Worm (Caenorhabditis elegans): ENCODE measurements around the gene srz-5.

DNA sequence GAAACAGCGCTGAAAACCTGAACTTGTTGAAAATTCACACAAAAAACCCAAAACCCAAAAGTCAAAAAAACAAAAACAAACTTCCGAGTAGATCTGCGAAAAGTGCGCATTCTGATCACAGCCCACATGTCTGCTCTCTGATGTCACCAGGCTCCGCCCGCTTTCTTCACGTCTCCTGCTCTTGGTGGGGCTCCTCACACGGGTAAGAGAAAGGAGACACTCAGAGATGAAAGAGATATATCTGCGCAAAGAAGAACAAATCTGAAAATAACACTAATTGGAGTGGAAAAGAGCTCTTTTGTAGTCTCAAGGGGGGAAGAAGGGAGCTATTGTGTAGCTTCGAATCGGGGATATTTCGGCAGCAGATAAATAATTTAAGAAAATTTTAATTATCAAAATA, 13.7 kb upstream of the srz-5 start, which contains the start of gene ncs-6:
- TF ChIP-seq npax-4 (tag; optimal IDR thresholded peaks at IDR 0.05), result no peak
- no peak for TF ChIP-seq ama-1 (optimal IDR thresholded peaks at IDR 0.05)
- no peak for TF ChIP-seq pat-9 (tag; optimal IDR thresholded peaks at IDR 0.05)
- TF ChIP-seq fkh-6 (tag; optimal IDR thresholded peaks at IDR 0.05), result no peak
- no peak for TF ChIP-seq pag-3 (tag; optimal IDR thresholded peaks at IDR 0.05; ENCODE audit: borderline replicate concordance)
- no peak for TF ChIP-seq tbx-2 (tag; optimal IDR thresholded peaks at IDR 0.05)
- no peak for TF ChIP-seq pha-4 (tag; optimal IDR thresholded peaks at IDR 0.05)
- no peak for TF ChIP-seq gmeb-2 (tag; optimal IDR thresholded peaks at IDR 0.05)
- no peak for TF ChIP-seq nfya-1 (tag; optimal IDR thresholded peaks at IDR 0.05)
- TF ChIP-seq dve-1 (tag; optimal IDR thresholded peaks at IDR 0.05), result no peak
- no peak for TF ChIP-seq hlh-8 (tag; optimal IDR thresholded peaks at IDR 0.05)
- no peak for TF ChIP-seq lim-6 (tag; optimal IDR thresholded peaks at IDR 0.05)
- no peak for TF ChIP-seq hlh-15 (tag; optimal IDR thresholded peaks at IDR 0.05)
- TF ChIP-seq ceh-14 (tag; optimal IDR thresholded peaks at IDR 0.05), result no peak

Data from whole organism, late embryonic.